Worm (Caenorhabditis elegans) whole organism, young adult: Measurements from ENCODE around the gene C28C12.12.

Experiments used
- B0261.1 ChIP-seq: sonication (generic microtip); optimal IDR thresholded peaks from 2 replicates; lab custom pipeline; 2016; ENCODE audit warnings: mild to moderate bottlenecking, missing genetic modification characterization, moderate library complexity, missing compliant biosample characterization
- B0336.3 ChIP-seq: fragments of 200-800 bp; sonication (Bioruptor generic); IDR thresholded peaks from 2 replicates; pipeline ENCODE4 v1.3.6; 2022; ENCODE audit warnings: missing genetic modification characterization, missing compliant biosample characterization
- C17E4.6 ChIP-seq: fragments of 200-800 bp; sonication (Bioruptor generic); IDR thresholded peaks from 2 replicates; pipeline ENCODE4 v1.3.6; 2022; ENCODE audit warnings: missing genetic modification reagents, missing genetic modification characterization, missing compliant biosample characterization
- F10E7.11 ChIP-seq: sonication (generic microtip); optimal IDR thresholded peaks from 2 replicates; lab custom pipeline; 2017; ENCODE audit warnings: mild to moderate bottlenecking, missing genetic modification characterization, moderate library complexity, missing compliant biosample characterization
- F22D6.2 ChIP-seq: sonication (generic microtip); optimal IDR thresholded peaks from 2 replicates; lab custom pipeline; 2016; ENCODE audit warnings: mild to moderate bottlenecking, missing genetic modification characterization, missing compliant biosample characterization
- F23B12.7 ChIP-seq: sonication (generic microtip); optimal IDR thresholded peaks from 2 replicates; lab custom pipeline; 2017; ENCODE audit warnings: missing genetic modification characterization, mild to moderate bottlenecking, missing compliant biosample characterization, antibody characterized with exemption, moderate library complexity; ENCODE audit not compliant: insufficient read depth
- F52B5.7 ChIP-seq: sonication (generic microtip); optimal IDR thresholded peaks from 2 replicates; lab custom pipeline; 2016; ENCODE audit warnings: mild to moderate bottlenecking, missing genetic modification characterization, missing compliant biosample characterization
- F55B11.4 ChIP-seq: sonication (generic microtip); optimal IDR thresholded peaks from 2 replicates; lab custom pipeline; 2016; ENCODE audit warnings: missing compliant biosample characterization, missing genetic modification characterization, borderline replicate concordance; ENCODE audit not compliant: insufficient read depth
- F57A8.1 ChIP-seq: fragments of 200-800 bp; sonication (Bioruptor generic); optimal IDR thresholded peaks from 2 replicates; lab custom pipeline; 2018; ENCODE audit warnings: mild to moderate bottlenecking, missing genetic modification characterization, moderate library complexity, missing compliant biosample characterization
- F57C9.4 ChIP-seq: sonication (generic microtip); optimal IDR thresholded peaks from 2 replicates; lab custom pipeline; 2017; ENCODE audit warnings: mild to moderate bottlenecking, missing genetic modification characterization, missing compliant biosample characterization
- T07F8.4 ChIP-seq: sonication (generic microtip); optimal IDR thresholded peaks from 2 replicates; lab custom pipeline; 2016; ENCODE audit warnings: mild to moderate bottlenecking, missing genetic modification characterization, moderate library complexity, missing compliant biosample characterization
- Y53G8AR.9 ChIP-seq: fragments of 200-800 bp; sonication (Bioruptor generic); conservative IDR thresholded peaks from 2 replicates; pipeline ENCODE4 v1.3.6; 2022; ENCODE audit warnings: missing genetic modification reagents, missing genetic modification characterization, missing compliant biosample characterization
- Y56A3A.18 ChIP-seq: fragments of 200-800 bp; sonication (Bioruptor generic); IDR thresholded peaks from 2 replicates; pipeline ENCODE4 v1.3.6; 2022; ENCODE audit warnings: missing genetic modification reagents, missing genetic modification characterization, missing compliant biosample characterization
- Y95B8A.8 ChIP-seq: fragments of 200-800 bp; sonication (Bioruptor generic); IDR thresholded peaks from 2 replicates; pipeline ENCODE4 v1.3.6; 2022; ENCODE audit warnings: missing genetic modification reagents, missing genetic modification characterization, missing compliant biosample characterization
- akir-1 ChIP-seq: fragments of 200-800 bp; sonication (Bioruptor generic); optimal IDR thresholded peaks from 2 replicates; lab custom pipeline; 2018; ENCODE audit warnings: mild to moderate bottlenecking, missing genetic modification characterization, moderate library complexity, missing compliant biosample characterization
- aptf-3 ChIP-seq: fragments of 200-800 bp; sonication (Bioruptor generic); IDR thresholded peaks from 2 replicates; pipeline ENCODE4 v1.3.6; 2022; ENCODE audit warnings: missing genetic modification characterization, missing compliant biosample characterization
- atf-7 ChIP-seq: sonication (generic microtip); optimal IDR thresholded peaks from 2 replicates; lab custom pipeline; 2017; ENCODE audit warnings: mild to moderate bottlenecking, missing genetic modification characterization, missing compliant biosample characterization
- attf-6 ChIP-seq: fragments of 200-800 bp; sonication (Bioruptor generic); IDR thresholded peaks from 2 replicates; pipeline ENCODE4 v1.3.6; 2022; ENCODE audit warnings: missing genetic modification reagents, missing genetic modification characterization, missing compliant biosample characterization
- bed-1 ChIP-seq: fragments of 200-800 bp; sonication (Bioruptor generic); IDR thresholded peaks from 2 replicates; pipeline ENCODE4 v1.3.6; 2022; ENCODE audit warnings: missing genetic modification reagents, missing genetic modification characterization, missing compliant biosample characterization
- bed-2 ChIP-seq: fragments of 200-800 bp; sonication (Bioruptor generic); IDR thresholded peaks from 2 replicates; pipeline ENCODE4 v1.3.6; 2022; ENCODE audit warnings: missing genetic modification reagents, missing genetic modification characterization, missing compliant biosample characterization
- ccch-3 ChIP-seq: fragments of 200-800 bp; sonication (Bioruptor generic); optimal IDR thresholded peaks from 2 replicates; lab custom pipeline; 2018; ENCODE audit warnings: mild to moderate bottlenecking, missing genetic modification characterization, missing compliant biosample characterization
- cebp-1 ChIP-seq, 2 experiments: fragments of 200-800 bp in 1 of 2; sonication (Bioruptor generic) in 1 of 2; sonication (generic microtip) in 1 of 2; IDR thresholded peaks in 1 of 2; optimal IDR thresholded peaks in 1 of 2; 2 replicates each; pipeline versions ENCODE4 v1.3.6 to Lab custom; 2017 to 2022; ENCODE audit warnings: missing compliant biosample characterization in 2 of 2, missing genetic modification characterization in 2 of 2, mild to moderate bottlenecking in 1 of 2, missing genetic modification reagents in 1 of 2, moderate library complexity in 1 of 2
- ceh-40 ChIP-seq: fragments of 200-800 bp; sonication (Bioruptor generic); IDR thresholded peaks from 2 replicates; pipeline ENCODE4 v1.3.6; 2022; ENCODE audit warnings: missing genetic modification characterization, missing compliant biosample characterization
- chd-7 ChIP-seq: sonication (generic microtip); optimal IDR thresholded peaks from 2 replicates; lab custom pipeline; 2016; ENCODE audit warnings: mild to moderate bottlenecking, missing genetic modification characterization, moderate library complexity, missing compliant biosample characterization
- die-1 ChIP-seq: sonication (generic microtip); optimal IDR thresholded peaks from 2 replicates; lab custom pipeline; 2016; ENCODE audit warnings: missing genotype, mild to moderate bottlenecking, missing genetic modification characterization, missing compliant biosample characterization
- egrh-3 ChIP-seq: fragments of 200-800 bp; sonication (Bioruptor generic); IDR thresholded peaks from 2 replicates; pipeline ENCODE4 v1.3.6; 2022; ENCODE audit warnings: missing genetic modification reagents, missing genetic modification characterization, missing compliant biosample characterization
- hmg-1.2 ChIP-seq: fragments of 200-800 bp; sonication (Bioruptor generic); IDR thresholded peaks from 2 replicates; pipeline ENCODE4 v1.3.6; 2022; ENCODE audit warnings: missing genetic modification reagents, missing genetic modification characterization, missing compliant biosample characterization
- hrde-1 ChIP-seq: sonication (generic microtip); optimal IDR thresholded peaks from 2 replicates; lab custom pipeline; 2016; ENCODE audit warnings: missing genetic modification characterization, mild to moderate bottlenecking, missing compliant biosample characterization, moderate library complexity, missing genotype, missing genetic modification reagents, borderline replicate concordance
- lag-1 ChIP-seq: fragments of 200-800 bp; sonication (Bioruptor generic); IDR thresholded peaks from 2 replicates; pipeline ENCODE4 v1.3.6; 2022; ENCODE audit warnings: missing genetic modification reagents, missing genetic modification characterization, missing compliant biosample characterization
- let-526 ChIP-seq: fragments of 200-800 bp; sonication (Bioruptor generic); IDR thresholded peaks from 2 replicates; pipeline ENCODE4 v1.3.6; 2022; ENCODE audit warnings: missing genetic modification reagents, missing genetic modification characterization, missing compliant biosample characterization
- let-607 ChIP-seq, 2 experiments: fragments of 200-800 bp in 1 of 2; sonication (Bioruptor generic) in 1 of 2; sonication (generic microtip) in 1 of 2; optimal IDR thresholded peaks; 2 replicates each; lab custom pipeline; 2016 to 2018; ENCODE audit warnings: mild to moderate bottlenecking in 2 of 2, missing compliant biosample characterization in 2 of 2, missing genetic modification characterization in 2 of 2, moderate library complexity in 2 of 2, missing genotype in 1 of 2
- lin-40 ChIP-seq: sonication (generic microtip); optimal IDR thresholded peaks from 2 replicates; lab custom pipeline; 2016; ENCODE audit warnings: missing genetic modification characterization, mild to moderate bottlenecking, missing compliant biosample characterization, missing genotype, missing genetic modification reagents
- lsl-1 ChIP-seq: fragments of 200-800 bp; sonication (Bioruptor generic); optimal IDR thresholded peaks from 2 replicates; lab custom pipeline; 2018; ENCODE audit warnings: mild to moderate bottlenecking, missing genetic modification characterization, moderate library complexity, missing compliant biosample characterization
- mxl-1 ChIP-seq: sonication (generic microtip); optimal IDR thresholded peaks from 2 replicates; lab custom pipeline; 2016; ENCODE audit warnings: missing genetic modification characterization, missing compliant biosample characterization
- nhr-90 ChIP-seq: sonication (generic microtip); optimal IDR thresholded peaks from 2 replicates; lab custom pipeline; 2016; ENCODE audit warnings: missing genotype, mild to moderate bottlenecking, missing genetic modification characterization, missing compliant biosample characterization
- rcor-1 ChIP-seq: fragments of 200-800 bp; sonication (Bioruptor generic); IDR thresholded peaks from 2 replicates; pipeline ENCODE4 v1.3.6; 2022; ENCODE audit warnings: missing genetic modification reagents, missing genetic modification characterization, missing compliant biosample characterization
- repo-1 ChIP-seq: sonication (generic microtip); optimal IDR thresholded peaks from 2 replicates; lab custom pipeline; 2017; ENCODE audit warnings: mild to moderate bottlenecking, missing genetic modification characterization, missing compliant biosample characterization
- sea-2 ChIP-seq: fragments of 200-800 bp; sonication (Bioruptor generic); IDR thresholded peaks from 2 replicates; pipeline ENCODE4 v1.3.6; 2022; ENCODE audit warnings: missing genetic modification characterization, missing compliant biosample characterization
- snpc-1.1 ChIP-seq: sonication (generic microtip); optimal IDR thresholded peaks from 2 replicates; lab custom pipeline; 2017; ENCODE audit warnings: missing genetic modification characterization, mild to moderate bottlenecking, missing compliant biosample characterization, antibody characterized with exemption, moderate library complexity, missing genotype, missing genetic modification reagents; ENCODE audit not compliant: insufficient read depth
- tbp1 ChIP-seq: fragments of 200-800 bp; sonication (Bioruptor generic); optimal IDR thresholded peaks from 2 replicates; lab custom pipeline; 2018; ENCODE audit warnings: mild to moderate bottlenecking, missing genetic modification characterization, missing compliant biosample characterization
- unc-62 ChIP-seq: fragments of 150-350 bp; optimal IDR thresholded peaks from 2 replicates; lab custom pipeline; 2014; ENCODE audit warnings: missing biosample characterization, missing genetic modification reagents, missing genetic modification characterization
- xnd-1 ChIP-seq: sonication (generic microtip); optimal IDR thresholded peaks from 2 replicates; lab custom pipeline; 2016; ENCODE audit warnings: missing genotype, missing genetic modification reagents, missing genetic modification characterization, missing compliant biosample characterization
- zfh-2 ChIP-seq: fragments of 200-800 bp; sonication (Bioruptor generic); conservative IDR thresholded peaks from 2 replicates; pipeline ENCODE4 v1.3.6; 2022; ENCODE audit warnings: missing genetic modification reagents, missing genetic modification characterization, missing compliant biosample characterization
- zim-3 ChIP-seq: sonication (generic microtip); optimal IDR thresholded peaks from 2 replicates; lab custom pipeline; 2017; ENCODE audit warnings: mild to moderate bottlenecking, missing genetic modification characterization, moderate library complexity, missing compliant biosample characterization
- ztf-18 ChIP-seq: sonication (generic microtip); optimal IDR thresholded peaks from 2 replicates; lab custom pipeline; 2016; ENCODE audit warnings: missing genotype, mild to moderate bottlenecking, missing genetic modification characterization, missing compliant biosample characterization
- ztf-22 ChIP-seq: fragments of 200-800 bp; sonication (Bioruptor generic); optimal IDR thresholded peaks from 2 replicates; lab custom pipeline; 2018; ENCODE audit warnings: mild to moderate bottlenecking, missing genetic modification characterization, moderate library complexity, missing compliant biosample characterization
- ztf-25 ChIP-seq: fragments of 200-800 bp; sonication (Bioruptor generic); IDR thresholded peaks from 2 replicates; pipeline ENCODE4 v1.3.6; 2022; ENCODE audit warnings: missing genetic modification reagents, missing genetic modification characterization, missing compliant biosample characterization

The C28C12.12 gene

DNA sequence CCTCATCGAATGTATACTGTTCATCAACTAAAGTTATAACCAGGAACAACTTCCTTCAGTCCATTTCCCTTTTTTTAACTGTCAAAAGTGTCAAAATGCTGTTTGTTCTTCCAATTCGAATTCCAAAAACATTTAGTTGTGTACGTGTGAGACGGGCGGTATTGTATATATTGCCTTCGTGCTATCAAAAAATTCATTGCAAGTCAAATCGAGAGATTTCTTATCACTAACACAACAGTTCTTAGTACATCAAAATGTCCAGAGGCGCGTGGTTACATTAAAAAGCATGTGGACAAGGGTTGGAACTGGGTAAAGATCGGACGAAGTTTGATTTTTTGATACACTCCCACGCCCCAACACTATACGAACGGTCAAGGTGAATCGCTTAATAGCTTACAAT is 32.2 kb upstream of the C28C12.12 start (continued):
- TF ChIP-seq unc-62 (peak; percentile 65), F22D6.2 (tag; lab: Kevin White, UChicago) (no peak), C17E4.6 (GFP tag; lab: Robert Waterston, UW) (no peak), F10E7.11 (no peak), mxl-1 (no peak), cebp-1 (GFP tag; IDR thresholded peaks at IDR 0.05; lab: Robert Waterston, UW) (no peak), cebp-1 (tag; optimal IDR thresholded peaks at IDR 0.05; lab: Kevin White, UChicago) (peak; percentile 44), xnd-1 (tag; lab: Kevin White, UChicago) (no peak), let-526 (GFP tag; lab: Robert Waterston, UW) (no peak), hrde-1 (no peak), tbp1 (GFP tag; lab: Kevin White, UChicago) (peak; percentile 36), B0261.1 (tag; lab: Kevin White, UChicago) (no peak), aptf-3 (GFP tag; lab: Robert Waterston, UW) (no peak), lin-40 (no peak), lag-1 (GFP tag; lab: Robert Waterston, UW) (no peak), ztf-22 (GFP tag; lab: Kevin White, UChicago) (peak; percentile 74), let-607 (tag; optimal IDR thresholded peaks at IDR 0.05; lab: Kevin White, UChicago) (peak in 1 of 2 experiments; percentile 28), atf-7 (tag; lab: Kevin White, UChicago) (no peak), bed-2 (GFP tag; lab: Robert Waterston, UW) (no peak)

DNA sequence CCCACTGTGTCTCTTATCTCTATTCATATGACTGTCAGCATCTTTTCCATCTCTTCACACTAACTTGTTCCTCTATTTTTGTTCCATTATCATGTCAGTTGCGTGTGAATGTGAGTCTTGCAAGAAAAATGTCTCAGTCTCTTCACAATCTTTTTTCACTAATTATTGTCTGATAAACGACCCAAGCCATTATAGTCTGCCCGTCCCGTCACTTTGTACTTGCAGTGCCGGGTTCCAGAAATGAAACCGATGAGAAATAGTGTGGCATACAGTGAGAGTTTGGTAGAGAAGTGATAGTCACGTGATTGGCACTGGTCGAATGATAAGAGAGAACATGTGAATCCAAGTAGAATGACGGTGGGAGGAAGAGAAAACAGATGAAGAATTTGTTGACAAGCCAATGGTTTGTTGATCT is 31.4 kb upstream of the C28C12.12 start:
- no peak for TF ChIP-seq ztf-25 (GFP tag; lab: Robert Waterston, UW)
- TF ChIP-seq C17E4.6 (GFP tag; lab: Robert Waterston, UW), result no peak
- TF ChIP-seq bed-1 (GFP tag; lab: Robert Waterston, UW), result no peak
- no peak for TF ChIP-seq akir-1
- TF ChIP-seq F52B5.7 (tag; lab: Kevin White, UChicago), result no peak
- no peak for TF ChIP-seq rcor-1 (GFP tag; lab: Robert Waterston, UW)
- no peak for TF ChIP-seq F55B11.4 (tag; lab: Kevin White, UChicago)
- no peak for TF ChIP-seq zfh-2 (GFP tag; lab: Robert Waterston, UW)
- no peak for TF ChIP-seq bed-2 (GFP tag; lab: Robert Waterston, UW)
- peak; percentile 81 for TF ChIP-seq B0336.3 (GFP tag; lab: Robert Waterston, UW)
- no peak for TF ChIP-seq snpc-1.1 (tag; lab: Kevin White, UChicago)
- no peak for TF ChIP-seq attf-6 (GFP tag; lab: Robert Waterston, UW)
- no peak for TF ChIP-seq F57A8.1 (GFP tag; lab: Kevin White, UChicago)
- TF ChIP-seq sea-2, result no peak
- TF ChIP-seq T07F8.4 (tag; lab: Kevin White, UChicago), result no peak
- TF ChIP-seq unc-62, result peak; percentile 57
- peak; percentile 96 for TF ChIP-seq chd-7 (tag; lab: Kevin White, UChicago)
- TF ChIP-seq F23B12.7 (tag; lab: Kevin White, UChicago), result no peak
- peak; percentile 55 for TF ChIP-seq die-1
- peak; percentile 75 for TF ChIP-seq hmg-1.2 (GFP tag; lab: Robert Waterston, UW)
- TF ChIP-seq egrh-3 (GFP tag; lab: Robert Waterston, UW), result no peak
- TF ChIP-seq ceh-40 (GFP tag; lab: Robert Waterston, UW), result no peak
- TF ChIP-seq Y56A3A.18 (GFP tag; lab: Robert Waterston, UW), result no peak
- peak; percentile 43 for TF ChIP-seq repo-1 (tag; lab: Kevin White, UChicago)
- no peak for TF ChIP-seq B0261.1 (tag; lab: Kevin White, UChicago)
- TF ChIP-seq F57C9.4 (tag; lab: Kevin White, UChicago), result no peak
- peak; percentile 88 for TF ChIP-seq nhr-90
- TF ChIP-seq ztf-18 (tag; lab: Kevin White, UChicago), result no peak
- no peak for TF ChIP-seq ccch-3 (GFP tag; lab: Kevin White, UChicago)
- TF ChIP-seq lsl-1, result no peak
- TF ChIP-seq zim-3 (tag; lab: Kevin White, UChicago), result no peak
- peak; percentile 74; the same call in 1 of the 2 replicates for TF ChIP-seq Y53G8AR.9 (GFP tag; lab: Robert Waterston, UW)
- TF ChIP-seq Y95B8A.8, result 0 out of 2 replicates have a peak, but pooled peaks have one; percentile 16
- TF ChIP-seq ztf-22 (GFP tag; lab: Kevin White, UChicago), result peak; percentile 99
